Worm (Caenorhabditis elegans) whole organism, mixed stage, embryonic: ENCODE results near the gene Y51H4A.24.

Experiments
- M03D4.4 ChIP-seq: sonication (generic microtip); optimal IDR thresholded peaks from 2 replicates; lab custom pipeline; 2017; ENCODE audit warnings: mild to moderate bottlenecking, missing genetic modification characterization, missing compliant biosample characterization
- bed-3 ChIP-seq: fragments of 200-800 bp; sonication (Bioruptor generic); optimal IDR thresholded peaks from 3 replicates; lab custom pipeline; 2018; ENCODE audit warnings: mild to moderate bottlenecking, missing genetic modification characterization, moderate library complexity, missing compliant biosample characterization
- blmp-1 ChIP-seq: fragments of 150-350 bp; optimal IDR thresholded peaks from 2 replicates; lab custom pipeline; 2014; ENCODE audit warnings: missing biosample characterization, missing genetic modification characterization
- ceh-39 ChIP-seq: fragments of 150-350 bp; optimal IDR thresholded peaks from 2 replicates; lab custom pipeline; 2014; ENCODE audit warnings: missing biosample characterization, missing genetic modification characterization
- ceh-43 ChIP-seq: fragments of 200-800 bp; sonication (Bioruptor generic); optimal IDR thresholded peaks from 2 replicates; lab custom pipeline; 2018; ENCODE audit warnings: mild to moderate bottlenecking, missing genetic modification characterization, moderate library complexity, missing compliant biosample characterization
- ceh-83 ChIP-seq: fragments of 200-800 bp; sonication (Bioruptor generic); optimal IDR thresholded peaks from 2 replicates; lab custom pipeline; 2018; ENCODE audit warnings: mild to moderate bottlenecking, missing genetic modification characterization, missing compliant biosample characterization
- ces-1 ChIP-seq: fragments of 150-350 bp; optimal IDR thresholded peaks from 2 replicates; lab custom pipeline; 2014; ENCODE audit warnings: missing biosample characterization, missing genetic modification reagents, missing genetic modification characterization
- cnd-1 ChIP-seq: fragments of 200-800 bp; sonication (Bioruptor generic); optimal IDR thresholded peaks from 2 replicates; lab custom pipeline; 2018; ENCODE audit warnings: mild to moderate bottlenecking, missing genetic modification characterization, missing compliant biosample characterization
- drap-1 ChIP-seq: fragments of 200-800 bp; sonication (Bioruptor generic); optimal IDR thresholded peaks from 3 replicates; lab custom pipeline; 2018; ENCODE audit warnings: mild to moderate bottlenecking, missing genetic modification characterization, missing compliant biosample characterization
- elt-1 ChIP-seq: sonication (generic microtip); optimal IDR thresholded peaks from 2 replicates; lab custom pipeline; 2017; ENCODE audit warnings: missing genetic modification characterization, mild to moderate bottlenecking, missing compliant biosample characterization, antibody characterized with exemption, moderate library complexity, borderline replicate concordance; ENCODE audit not compliant: insufficient read depth
- elt-3 ChIP-seq: fragments of 150-350 bp; optimal IDR thresholded peaks from 2 replicates; lab custom pipeline; 2014; ENCODE audit warnings: missing biosample characterization, missing genetic modification characterization
- flh-1 ChIP-seq: fragments of 200-800 bp; sonication (Bioruptor generic); optimal IDR thresholded peaks from 2 replicates; lab custom pipeline; 2018; ENCODE audit warnings: mild to moderate bottlenecking, missing genetic modification characterization, moderate library complexity, missing compliant biosample characterization
- ham-2 ChIP-seq: fragments of 200-800 bp; sonication (Bioruptor generic); optimal IDR thresholded peaks from 2 replicates; lab custom pipeline; 2018; ENCODE audit warnings: mild to moderate bottlenecking, missing genetic modification characterization, missing compliant biosample characterization
- hlh-1 ChIP-seq: fragments of 150-350 bp; optimal IDR thresholded peaks from 2 replicates; lab custom pipeline; 2014; ENCODE audit warnings: missing biosample characterization, missing genetic modification reagents, missing genetic modification characterization
- lin-13 ChIP-seq: fragments of 150-350 bp; optimal IDR thresholded peaks from 2 replicates; lab custom pipeline; 2014; ENCODE audit warnings: missing biosample characterization, missing genetic modification characterization
- lin-32 ChIP-seq: fragments of 200-800 bp; sonication (Bioruptor generic); optimal IDR thresholded peaks from 2 replicates; lab custom pipeline; 2018; ENCODE audit warnings: mild to moderate bottlenecking, missing genetic modification characterization, missing compliant biosample characterization
- lsy-2 ChIP-seq: fragments of 150-350 bp; optimal IDR thresholded peaks from 2 replicates; lab custom pipeline; 2014; ENCODE audit warnings: missing biosample characterization, missing genetic modification characterization
- mab-5 ChIP-seq: fragments of 150-350 bp; optimal IDR thresholded peaks from 2 replicates; lab custom pipeline; 2014; ENCODE audit warnings: missing biosample characterization, missing genetic modification characterization
- mep-1 ChIP-seq: fragments of 150-350 bp; optimal IDR thresholded peaks from 2 replicates; lab custom pipeline; 2017; ENCODE audit warnings: missing biosample characterization, missing genetic modification reagents, missing genetic modification characterization, inconsistent platforms
- mls-2 ChIP-seq: sonication (generic microtip); optimal IDR thresholded peaks from 2 replicates; lab custom pipeline; 2016; ENCODE audit warnings: mild to moderate bottlenecking, missing genetic modification characterization, moderate library complexity, missing compliant biosample characterization
- nhr-12 ChIP-seq: fragments of 150-350 bp; optimal IDR thresholded peaks from 2 replicates; lab custom pipeline; 2014; ENCODE audit warnings: missing biosample characterization, missing genetic modification characterization
- nhr-2 ChIP-seq: fragments of 150-350 bp; optimal IDR thresholded peaks from 2 replicates; lab custom pipeline; 2014; ENCODE audit warnings: missing biosample characterization, missing genetic modification characterization
- nhr-237 ChIP-seq: fragments of 150-350 bp; optimal IDR thresholded peaks from 2 replicates; lab custom pipeline; 2014; ENCODE audit warnings: missing biosample characterization, missing genetic modification characterization
- nhr-28 ChIP-seq: fragments of 150-350 bp; optimal IDR thresholded peaks from 2 replicates; lab custom pipeline; 2014; ENCODE audit warnings: missing biosample characterization, missing genetic modification characterization
- nhr-76 ChIP-seq: sonication (generic microtip); optimal IDR thresholded peaks from 2 replicates; lab custom pipeline; 2017; ENCODE audit warnings: missing biosample characterization, missing genetic modification characterization
- pha-4 ChIP-seq: fragments of 150-350 bp; optimal IDR thresholded peaks from 2 replicates; lab custom pipeline; 2018; ENCODE audit warnings: missing biosample characterization, missing genetic modification reagents, missing genetic modification characterization
- sem-2 ChIP-seq: fragments of 200-800 bp; sonication (Bioruptor generic); optimal IDR thresholded peaks from 2 replicates; lab custom pipeline; 2018; ENCODE audit warnings: mild to moderate bottlenecking, missing genetic modification characterization, missing compliant biosample characterization
- snpc-4 ChIP-seq: fragments of 150-350 bp; optimal IDR thresholded peaks from 2 replicates; lab custom pipeline; 2014; ENCODE audit warnings: missing biosample characterization, missing genetic modification characterization
- sptf-1 ChIP-seq: sonication (generic microtip); optimal IDR thresholded peaks from 2 replicates; lab custom pipeline; 2017; ENCODE audit warnings: mild to moderate bottlenecking, missing genetic modification characterization, moderate library complexity, missing compliant biosample characterization
- tbx-8 ChIP-seq: fragments of 200-800 bp; sonication (Bioruptor generic); optimal IDR thresholded peaks from 2 replicates; lab custom pipeline; 2018; ENCODE audit warnings: mild to moderate bottlenecking, missing genetic modification characterization, moderate library complexity, missing compliant biosample characterization
- unc-120 ChIP-seq: sonication (generic microtip); optimal IDR thresholded peaks from 2 replicates; lab custom pipeline; 2017; ENCODE audit warnings: missing genetic modification characterization, missing compliant biosample characterization; ENCODE audit not compliant: poor library complexity, severe bottlenecking
- unc-39 ChIP-seq: fragments of 150-350 bp; optimal IDR thresholded peaks from 2 replicates; lab custom pipeline; 2014; ENCODE audit warnings: missing biosample characterization, missing genetic modification characterization
- unc-62 ChIP-seq: fragments of 150-350 bp; optimal IDR thresholded peaks from 2 replicates; lab custom pipeline; 2014; ENCODE audit warnings: missing biosample characterization, missing genetic modification reagents, missing genetic modification characterization
- zip-8 ChIP-seq: fragments of 150-350 bp; optimal IDR thresholded peaks from 2 replicates; lab custom pipeline; 2014; ENCODE audit warnings: missing biosample characterization, missing genetic modification characterization
- ztf-11 ChIP-seq: fragments of 150-350 bp; optimal IDR thresholded peaks from 2 replicates; lab custom pipeline; 2014; ENCODE audit warnings: missing biosample characterization, missing genetic modification characterization

The Y51H4A.24 gene

ce11 chrIV:16740769-16741168, at the start of gene Y51H4A.24:
Y51H4A.24 (minus strand) TSS chrIV:16740869.
- no peak for TF ChIP-seq elt-3
- TF ChIP-seq hlh-1 (tag; lab: Kevin White, UChicago), result no peak
- no peak for TF ChIP-seq ceh-39 (tag; lab: Kevin White, UChicago)
- TF ChIP-seq sptf-1 (tag; lab: Kevin White, UChicago), result no peak
- no peak for TF ChIP-seq nhr-237
- no peak for TF ChIP-seq lin-32 (GFP tag; lab: Kevin White, UChicago)
- no peak for TF ChIP-seq ceh-43
- TF ChIP-seq ham-2 (GFP tag; lab: Kevin White, UChicago), result no peak
- no peak for TF ChIP-seq ztf-11 (tag; lab: Kevin White, UChicago)
- no peak for TF ChIP-seq ceh-83
- no peak for TF ChIP-seq unc-39 (tag; lab: Kevin White, UChicago)
- no peak for TF ChIP-seq tbx-8

ce11 chrIV:16787024-16787423, 46.4 kb upstream of the Y51H4A.24 start, which contains the start of gene Y43D4A.6:
Y43D4A.6 (plus strand) TSS chrIV:16787324.
- TF ChIP-seq ceh-43, result no peak
- no peak for TF ChIP-seq zip-8 (tag; lab: Kevin White, UChicago)
- no peak for TF ChIP-seq unc-39 (tag; lab: Kevin White, UChicago)
- no peak for TF ChIP-seq mep-1 (tag; lab: Kevin White, UChicago)

ce11 chrIV:16778644-16779043, 38.0 kb upstream of the Y51H4A.24 start:
- TF ChIP-seq drap-1 (GFP tag; lab: Kevin White, UChicago) (no peak), tbx-8 (no peak), elt-1 (tag; lab: Kevin White, UChicago) (no peak), sem-2 (no peak), nhr-237 (no peak), mep-1 (tag; lab: Kevin White, UChicago) (no peak), ceh-39 (tag; lab: Kevin White, UChicago) (no peak)

ce11 chrIV:16777758-16778157, 37.1 kb upstream of the Y51H4A.24 start:
- no peak for TF ChIP-seq lsy-2
- no peak for TF ChIP-seq elt-1 (tag; lab: Kevin White, UChicago)
- TF ChIP-seq zip-8 (tag; lab: Kevin White, UChicago), result no peak
- TF ChIP-seq lin-32 (GFP tag; lab: Kevin White, UChicago), result no peak
- no peak for TF ChIP-seq lin-13
- TF ChIP-seq ceh-43, result no peak
- no peak for TF ChIP-seq nhr-28 (tag; lab: Kevin White, UChicago)
- TF ChIP-seq ceh-39 (tag; lab: Kevin White, UChicago), result no peak
- no peak for TF ChIP-seq cnd-1
- TF ChIP-seq unc-39 (tag; lab: Kevin White, UChicago), result no peak
- TF ChIP-seq mep-1 (tag; lab: Kevin White, UChicago), result no peak
- no peak for TF ChIP-seq M03D4.4 (tag; lab: Kevin White, UChicago)
- TF ChIP-seq ceh-83, result no peak
- TF ChIP-seq nhr-76 (tag; lab: Kevin White, UChicago), result no peak
- no peak for TF ChIP-seq tbx-8
- no peak for TF ChIP-seq unc-62 (GFP tag; lab: Kevin White, UChicago)
- TF ChIP-seq mls-2, result no peak
- no peak for TF ChIP-seq mab-5 (tag; lab: Kevin White, UChicago)
- no peak for TF ChIP-seq snpc-4 (tag; lab: Kevin White, UChicago)
- no peak for TF ChIP-seq sem-2

DNA sequence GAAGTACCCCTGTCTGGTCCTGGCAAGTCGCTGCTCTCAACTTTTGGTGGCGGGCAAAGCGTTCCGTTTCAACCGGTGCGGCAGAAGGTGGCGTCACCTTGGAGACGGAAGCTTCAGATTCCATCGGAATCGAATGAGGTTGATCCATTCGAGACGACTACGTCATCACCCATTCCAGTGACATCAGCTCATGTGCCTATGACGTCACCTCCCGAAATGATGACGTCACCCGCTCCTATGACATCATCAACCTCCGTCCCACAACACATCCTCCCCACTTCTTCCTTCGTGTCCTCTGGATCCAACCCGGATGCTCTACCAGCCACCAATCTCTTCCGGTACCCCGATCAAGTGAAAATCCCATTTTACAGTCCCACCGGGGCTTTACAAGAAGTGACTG, 36.2 kb upstream of the Y51H4A.24 start:
- TF ChIP-seq hlh-1 (tag; lab: Kevin White, UChicago), result no peak
- TF ChIP-seq zip-8 (tag; lab: Kevin White, UChicago), result peak; percentile 99
- TF ChIP-seq mls-2, result no peak
- TF ChIP-seq ceh-43, result no peak

- TF ChIP-seq mep-1 (tag; lab: Kevin White, UChicago) (no peak), nhr-237 (no peak), elt-1 (tag; lab: Kevin White, UChicago) (no peak), unc-62 (GFP tag; lab: Kevin White, UChicago) (no peak), nhr-76 (tag; lab: Kevin White, UChicago) (no peak), M03D4.4 (tag; lab: Kevin White, UChicago) (peak; percentile 75), ceh-43 (peak; percentile 45), ztf-11 (tag; lab: Kevin White, UChicago) (no peak), bed-3 (peak; percentile 15), zip-8 (tag; lab: Kevin White, UChicago) (no peak), flh-1 (GFP tag; lab: Kevin White, UChicago) (peak; percentile 29), ces-1 (GFP tag; lab: Kevin White, UChicago) (no peak), lin-13 (no peak), pha-4 (tag; lab: Kevin White, UChicago) (no peak), cnd-1 (peak; percentile 56), ham-2 (GFP tag; lab: Kevin White, UChicago) (no peak), snpc-4 (tag; lab: Kevin White, UChicago) (no peak), nhr-2 (no peak), unc-120 (peak; percentile 37), lin-32 (GFP tag; lab: Kevin White, UChicago) (peak; percentile 39), tbx-8 (no peak), elt-3 (no peak), nhr-12 (tag; lab: Kevin White, UChicago) (no peak), mab-5 (tag; lab: Kevin White, UChicago) (no peak), sptf-1 (tag; lab: Kevin White, UChicago) (peak; percentile 78), drap-1 (GFP tag; lab: Kevin White, UChicago) (peak; percentile 62), hlh-1 (tag; lab: Kevin White, UChicago) (no peak), unc-39 (tag; lab: Kevin White, UChicago) (no peak), ceh-83 (peak; percentile 82), blmp-1 (tag; lab: Kevin White, UChicago) (no peak), mls-2 (peak; percentile 56), ceh-39 (tag; lab: Kevin White, UChicago) (no peak), nhr-28 (tag; lab: Kevin White, UChicago) (no peak)
Measured at ce11 chrIV:16775925-16776324, 35.3 kb upstream of the Y51H4A.24 start.
